Worm (Caenorhabditis elegans) whole organism, L4 larva: ENCODE data around the gene unc-16.

Source experiments
- T26A8.4 ChIP-seq: fragments of 200-800 bp; sonication (Bioruptor generic); IDR thresholded peaks from 2 replicates; pipeline ENCODE4 v1.3.6; 2022; ENCODE audit warnings: missing genetic modification characterization, missing compliant biosample characterization
- ZK337.2 ChIP-seq: fragments of 200-800 bp; sonication (Bioruptor generic); IDR thresholded peaks from 2 replicates; pipeline ENCODE4 v1.3.6; 2022; ENCODE audit warnings: missing genetic modification reagents, missing genetic modification characterization, missing compliant biosample characterization
- aha-1 ChIP-seq: fragments of 150-350 bp; peaks from one replicate; lab custom pipeline; 2014; ENCODE audit warnings: missing biosample characterization, missing genetic modification characterization
- aly-2 ChIP-seq: sonication (generic microtip); optimal IDR thresholded peaks from 2 replicates; lab custom pipeline; 2018; ENCODE audit warnings: missing biosample characterization, missing genetic modification characterization
- ama-1 ChIP-seq: fragments of 150-350 bp; optimal IDR thresholded peaks from 2 replicates; lab custom pipeline; 2014; ENCODE audit warnings: inconsistent platforms, mixed read lengths
- arid-1 ChIP-seq: fragments of 200-800 bp; sonication (Bioruptor generic); conservative IDR thresholded peaks from 2 replicates; pipeline ENCODE4 v1.3.6; 2022; ENCODE audit warnings: missing genetic modification reagents, missing genetic modification characterization, missing compliant biosample characterization
- ceh-20 ChIP-seq: fragments of 200-800 bp; sonication (Bioruptor generic); IDR thresholded peaks from 2 replicates; pipeline ENCODE4 v1.3.6; 2022; ENCODE audit warnings: missing genetic modification reagents, missing genetic modification characterization, missing compliant biosample characterization
- ces-1 ChIP-seq: fragments of 150-350 bp; sonication (generic microtip); optimal IDR thresholded peaks from 4 replicates; lab custom pipeline; 2014; ENCODE audit warnings: missing biosample characterization, missing genetic modification reagents, missing genetic modification characterization
- daf-12 ChIP-seq: fragments of 150-350 bp; optimal IDR thresholded peaks from 2 replicates; lab custom pipeline; 2014; ENCODE audit warnings: missing biosample characterization, missing genetic modification reagents, missing genetic modification characterization
- daf-16 ChIP-seq, 3 experiments: sonication (generic microtip); optimal IDR thresholded peaks; 2 replicates each; lab custom pipeline; 2016 to 2017; ENCODE audit warnings: missing genetic modification characterization in 3 of 3, missing genetic modification reagents in 3 of 3, mild to moderate bottlenecking in 2 of 3, missing compliant biosample characterization in 2 of 3, missing biosample characterization in 1 of 3, moderate library complexity in 1 of 3
- dmd-6 ChIP-seq: fragments of 200-800 bp; sonication (Bioruptor generic); IDR thresholded peaks from 2 replicates; pipeline ENCODE4 v1.3.6; 2022; ENCODE audit warnings: missing genetic modification reagents, missing genetic modification characterization, missing compliant biosample characterization
- egl-27 ChIP-seq: sonication (generic microtip); optimal IDR thresholded peaks from 3 replicates; lab custom pipeline; 2017; ENCODE audit warnings: missing biosample characterization, missing genetic modification reagents, missing genetic modification characterization
- egl-43 ChIP-seq: fragments of 200-800 bp; sonication (Bioruptor generic); IDR thresholded peaks from 2 replicates; pipeline ENCODE4 v1.3.6; 2022; ENCODE audit warnings: missing genetic modification reagents, missing genetic modification characterization, missing compliant biosample characterization
- fkh-10 ChIP-seq: fragments of 150-350 bp; optimal IDR thresholded peaks from 2 replicates; lab custom pipeline; 2014; ENCODE audit warnings: missing biosample characterization, missing genetic modification reagents, missing genetic modification characterization
- hif-1 ChIP-seq, 2 experiments: sonication (generic microtip); optimal IDR thresholded peaks; 2 replicates each; lab custom pipeline; 2016 to 2017; ENCODE audit warnings: missing compliant biosample characterization in 2 of 2, missing genetic modification characterization in 2 of 2, missing genetic modification reagents in 2 of 2, missing genotype in 2 of 2, mild to moderate bottlenecking in 1 of 2
- hlh-30 ChIP-seq: sonication (generic microtip); optimal IDR thresholded peaks from 2 replicates; lab custom pipeline; 2017; ENCODE audit warnings: antibody characterized with exemption, mild to moderate bottlenecking, missing genetic modification characterization, missing compliant biosample characterization; ENCODE audit not compliant: insufficient read depth
- hmg-1.1 ChIP-seq: fragments of 200-800 bp; sonication (Bioruptor generic); IDR thresholded peaks from 2 replicates; pipeline ENCODE4 v1.3.6; 2022; ENCODE audit warnings: missing genetic modification reagents, missing genetic modification characterization, missing compliant biosample characterization
- lim-7 ChIP-seq: fragments of 200-800 bp; sonication (Bioruptor generic); IDR thresholded peaks from 2 replicates; pipeline ENCODE4 v1.3.6; 2022; ENCODE audit warnings: missing genetic modification characterization, missing compliant biosample characterization
- lin-38 ChIP-seq: fragments of 200-800 bp; sonication (Bioruptor generic); IDR thresholded peaks from 2 replicates; pipeline ENCODE4 v1.3.6; 2022; ENCODE audit warnings: missing genetic modification reagents, missing genetic modification characterization, missing compliant biosample characterization
- lin-39 ChIP-seq: fragments of 150-350 bp; optimal IDR thresholded peaks from 2 replicates; lab custom pipeline; 2014; ENCODE audit warnings: missing biosample characterization, missing genetic modification reagents, missing genetic modification characterization
- lir-3 ChIP-seq: sonication (generic microtip); optimal IDR thresholded peaks from 2 replicates; lab custom pipeline; 2016; ENCODE audit warnings: mild to moderate bottlenecking, missing genetic modification characterization, missing compliant biosample characterization
- lsy-2 ChIP-seq, 2 experiments: fragments of 150-350 bp in 1 of 2; sonication (generic microtip) in 1 of 2; optimal IDR thresholded peaks; 2 replicates each; lab custom pipeline; 2014 to 2017; ENCODE audit warnings: missing biosample characterization in 2 of 2, missing genetic modification characterization in 2 of 2
- madf-5 ChIP-seq, 2 experiments: fragments of 200-800 bp; sonication (Bioruptor generic); IDR thresholded peaks; 2 replicates each; pipeline ENCODE4 v1.3.6; 2022; ENCODE audit warnings: missing compliant biosample characterization in 2 of 2, missing genetic modification characterization in 2 of 2
- madf-9 ChIP-seq: fragments of 200-800 bp; sonication (Bioruptor generic); conservative IDR thresholded peaks from 2 replicates; pipeline ENCODE4 v1.3.6; 2022; ENCODE audit warnings: missing genetic modification reagents, missing genetic modification characterization, missing compliant biosample characterization
- mep-1 ChIP-seq: fragments of 150-350 bp; sonication (generic microtip); optimal IDR thresholded peaks from 3 replicates; lab custom pipeline; 2014; ENCODE audit warnings: missing biosample characterization, missing genetic modification characterization
- mxl-3 ChIP-seq: fragments of 200-800 bp; sonication (Bioruptor generic); optimal IDR thresholded peaks from 2 replicates; lab custom pipeline; 2018; ENCODE audit warnings: mild to moderate bottlenecking, missing genetic modification characterization, missing compliant biosample characterization
- nhr-10 ChIP-seq: fragments of 150-350 bp; optimal IDR thresholded peaks from 2 replicates; lab custom pipeline; 2014; ENCODE audit warnings: missing biosample characterization, missing genetic modification characterization
- nhr-102 ChIP-seq: sonication (generic microtip); optimal IDR thresholded peaks from 2 replicates; lab custom pipeline; 2016; ENCODE audit warnings: mild to moderate bottlenecking, missing genetic modification characterization, moderate library complexity, missing compliant biosample characterization
- nhr-11 ChIP-seq: fragments of 150-350 bp; optimal IDR thresholded peaks from 2 replicates; lab custom pipeline; 2014; ENCODE audit warnings: missing biosample characterization, missing genetic modification characterization
- nhr-111 ChIP-seq: fragments of 200-800 bp; sonication (Bioruptor generic); optimal IDR thresholded peaks from 2 replicates; lab custom pipeline; 2018; ENCODE audit warnings: mild to moderate bottlenecking, missing genetic modification characterization, missing compliant biosample characterization
- nhr-41 ChIP-seq: fragments of 200-800 bp; sonication (Bioruptor generic); IDR thresholded peaks from 2 replicates; pipeline ENCODE4 v1.3.6; 2022; ENCODE audit warnings: missing genetic modification reagents, missing genetic modification characterization, missing compliant biosample characterization
- nhr-42 ChIP-seq: fragments of 200-800 bp; sonication (Bioruptor generic); IDR thresholded peaks from 2 replicates; pipeline ENCODE4 v1.3.6; 2022; ENCODE audit warnings: missing genetic modification characterization, missing compliant biosample characterization
- nhr-6 ChIP-seq: fragments of 150-350 bp; optimal IDR thresholded peaks from 2 replicates; lab custom pipeline; 2014; ENCODE audit warnings: missing biosample characterization, missing genetic modification characterization
- nhr-77 ChIP-seq: fragments of 150-350 bp; optimal IDR thresholded peaks from 2 replicates; lab custom pipeline; 2014; ENCODE audit warnings: missing biosample characterization, missing genetic modification characterization
- rbr-2 ChIP-seq: sonication (generic microtip); optimal IDR thresholded peaks from 2 replicates; lab custom pipeline; 2016; ENCODE audit warnings: missing genotype, missing genetic modification characterization, missing compliant biosample characterization
- sdz-12 ChIP-seq: fragments of 200-800 bp; sonication (Bioruptor generic); optimal IDR thresholded peaks from 2 replicates; lab custom pipeline; 2018; ENCODE audit warnings: mild to moderate bottlenecking, missing genetic modification characterization, missing compliant biosample characterization
- set-16 ChIP-seq: fragments of 200-800 bp; sonication (Bioruptor generic); IDR thresholded peaks from 2 replicates; pipeline ENCODE4 v1.3.6; 2022; ENCODE audit warnings: missing genetic modification reagents, missing genetic modification characterization, missing compliant biosample characterization
- spr-3 ChIP-seq: fragments of 200-800 bp; sonication (Bioruptor generic); optimal IDR thresholded peaks from 2 replicates; lab custom pipeline; 2018; ENCODE audit warnings: mild to moderate bottlenecking, missing genetic modification characterization, missing compliant biosample characterization
- zfp-2 ChIP-seq: sonication (generic microtip); optimal IDR thresholded peaks from 2 replicates; lab custom pipeline; 2016; ENCODE audit warnings: mild to moderate bottlenecking, missing genetic modification characterization, missing compliant biosample characterization
- zip-2 ChIP-seq: fragments of 150-350 bp; optimal IDR thresholded peaks from 2 replicates; lab custom pipeline; 2014; ENCODE audit warnings: missing biosample characterization, missing genetic modification characterization
- ztf-11 ChIP-seq: fragments of 150-350 bp; optimal IDR thresholded peaks from 2 replicates; lab custom pipeline; 2014; ENCODE audit warnings: missing biosample characterization, missing genetic modification characterization
- ztf-7 ChIP-seq: fragments of 150-350 bp; optimal IDR thresholded peaks from 2 replicates; lab custom pipeline; 2014; ENCODE audit warnings: missing biosample characterization, missing genetic modification characterization

Gene unc-16

ce11 chrIII:9511660-9512059, 34.4 kb upstream of the unc-16 start:
- TF ChIP-seq madf-9 (no peak), aha-1 (tag; lab: Kevin White, UChicago) (peak; percentile 95)

DNA sequence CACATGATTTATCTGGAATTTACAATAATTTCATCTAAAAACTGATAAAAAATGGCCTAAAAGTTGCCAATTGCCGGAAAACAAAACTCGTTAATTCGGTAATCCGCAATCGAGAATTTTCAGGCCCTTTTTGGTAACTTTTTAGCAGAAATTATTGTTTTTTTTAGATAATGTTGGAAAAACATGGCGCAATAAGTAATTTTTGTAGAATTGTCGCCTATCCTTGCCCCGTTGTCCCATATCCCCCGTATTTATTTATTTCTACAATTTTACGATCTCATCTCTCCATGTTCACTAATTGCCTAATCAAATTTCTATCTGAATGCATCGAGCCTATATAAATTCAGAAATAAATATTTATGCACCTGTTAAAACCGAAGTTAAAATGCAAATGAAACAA, 33.1 kb upstream of the unc-16 start:
- TF ChIP-seq ZK337.2 (no peak), lir-3 (no peak), hmg-1.1 (GFP tag; lab: Robert Waterston, UW) (0 out of 2 replicates have a peak, but pooled peaks have one; percentile 19), rbr-2 (tag; lab: Kevin White, UChicago) (no peak), nhr-41 (GFP tag; lab: Robert Waterston, UW) (no peak), spr-3 (no peak)

- no peak for TF ChIP-seq mxl-3
- no peak for TF ChIP-seq hlh-30 (tag; lab: Kevin White, UChicago)
- no peak for TF ChIP-seq nhr-77 (tag; lab: Kevin White, UChicago)
- no peak for TF ChIP-seq madf-5 (GFP tag; IDR thresholded peaks at IDR 0.05; lab: Robert Waterston, UW)
- TF ChIP-seq egl-43 (GFP tag; lab: Robert Waterston, UW) = no peak
- no peak for TF ChIP-seq lir-3
- no peak for TF ChIP-seq hif-1 (tag; optimal IDR thresholded peaks at IDR 0.05; lab: Kevin White, UChicago)
- TF ChIP-seq aly-2 (tag; lab: Kevin White, UChicago) = no peak
- no peak for TF ChIP-seq ces-1 (GFP tag; lab: Kevin White, UChicago)
- TF ChIP-seq nhr-11 (tag; lab: Kevin White, UChicago) = no peak
- TF ChIP-seq nhr-6 = no peak
- no peak for TF ChIP-seq dmd-6 (GFP tag; lab: Robert Waterston, UW)
- no peak for TF ChIP-seq ama-1 (lab: Kevin White, UChicago)
- no peak for TF ChIP-seq T26A8.4 (GFP tag; lab: Robert Waterston, UW)
- no peak for TF ChIP-seq hmg-1.1 (GFP tag; lab: Robert Waterston, UW)
Observed at ce11 chrIII:9513569-9513968, 32.5 kb upstream of the unc-16 start, which contains the start of gene F55H2.8. Gene F55H2.8, plus strand, starts transcription at chrIII:9513869.

- TF ChIP-seq sdz-12 (GFP tag; lab: Kevin White, UChicago) = no peak
- no peak for TF ChIP-seq lir-3
- TF ChIP-seq daf-16 (GFP tag; optimal IDR thresholded peaks at IDR 0.05; lab: Kevin White, UChicago) = no peak
- TF ChIP-seq daf-16 (tag; optimal IDR thresholded peaks at IDR 0.05; lab: Kevin White, UChicago) = peak; percentile 5
Observed at ce11 chrIII:9516148-9516547, 29.9 kb upstream of the unc-16 start, which contains the start of gene F55H2.7. Gene F55H2.7, minus strand, starts transcription at chrIII:9516248.

DNA sequence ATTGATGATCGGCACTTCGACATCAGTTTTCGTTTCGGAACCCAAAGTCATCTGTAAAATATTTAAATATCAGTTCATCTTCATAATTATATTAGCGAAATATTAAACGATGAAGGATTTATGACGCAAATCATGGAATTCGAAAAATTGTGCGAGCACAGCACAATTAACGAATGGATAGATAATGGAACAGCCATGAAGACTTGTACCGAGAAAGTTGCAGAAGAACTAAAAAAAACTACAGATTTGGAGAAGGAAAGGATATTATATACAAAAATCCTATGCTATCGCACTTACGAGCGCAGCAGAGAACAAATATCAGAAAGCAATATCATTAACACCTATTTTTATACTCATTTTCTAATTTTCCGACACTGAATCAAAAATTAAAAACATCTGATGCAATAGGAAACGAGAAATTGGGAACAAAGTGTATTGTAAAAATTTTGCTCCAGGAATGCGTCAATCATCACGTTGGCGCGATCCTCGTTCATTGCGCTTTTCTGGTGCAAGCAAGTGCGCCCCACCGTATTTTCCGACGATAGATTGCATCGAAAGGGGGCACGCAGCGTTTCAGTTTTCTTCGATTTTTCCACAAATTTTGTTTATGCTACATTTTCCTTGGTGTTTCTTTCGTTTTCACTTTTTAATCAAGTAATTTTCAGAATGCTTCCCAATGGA, 24.5 kb upstream of the unc-16 start, which contains the start of the genes clu-1 and prp-40:
Gene clu-1 (minus strand): TSS at position 51 of the 681 bp plus-strand sequence.
Gene prp-40 (plus strand): TSS at position 666 of the 681 bp plus-strand sequence.
- TF ChIP-seq daf-12 (tag; lab: Kevin White, UChicago) (no peak), ZK337.2 (no peak), nhr-10 (peak; percentile 18), lim-7 (GFP tag; lab: Robert Waterston, UW) (no peak), zip-2 (tag; lab: Kevin White, UChicago) (peak; percentile 17), egl-27 (tag; lab: Kevin White, UChicago) (no peak), nhr-11 (tag; lab: Kevin White, UChicago) (peak; percentile 85), fkh-10 (GFP tag; lab: Kevin White, UChicago) (peak; percentile 76), madf-9 (0 out of 2 replicates have a peak, but pooled peaks have one; percentile 18), nhr-102 (tag; lab: Kevin White, UChicago) (peak; percentile 63), mep-1 (tag; lab: Kevin White, UChicago) (peak; percentile 92), ces-1 (GFP tag; lab: Kevin White, UChicago) (no peak), egl-43 (GFP tag; lab: Robert Waterston, UW) (peak; percentile 28; the same call in 1 of the 2 replicates), nhr-42 (GFP tag; lab: Robert Waterston, UW) (peak; percentile 79; the same call in 1 of the 2 replicates), set-16 (GFP tag; lab: Robert Waterston, UW) (no peak), arid-1 (peak; percentile 58; the same call in 1 of the 2 replicates), zfp-2 (no peak), T26A8.4 (GFP tag; lab: Robert Waterston, UW) (peak; percentile 67), ceh-20 (GFP tag; lab: Robert Waterston, UW) (peak; percentile 52; the same call in 1 of the 2 replicates), lin-38 (GFP tag; lab: Robert Waterston, UW) (peak; percentile 96), aha-1 (tag; lab: Kevin White, UChicago) (peak; percentile 98), ztf-11 (tag; lab: Kevin White, UChicago) (no peak), ztf-7 (tag; lab: Kevin White, UChicago) (peak; percentile 86), nhr-111 (no peak), lin-39 (no peak), lsy-2 (tag; optimal IDR thresholded peaks at IDR 0.05; lab: Kevin White, UChicago) (peak; percentile 70 to 94)
